Worm (Caenorhabditis elegans) whole organism, young adult: ENCODE data around the gene srh-264.

Experiments
- F39B2.1 ChIP-seq: fragments of 200-800 bp; sonication (Bioruptor generic); IDR thresholded peaks from 2 replicates; pipeline ENCODE4 v1.3.6; 2022; ENCODE audit warnings: missing genetic modification reagents, missing genetic modification characterization, missing compliant biosample characterization
- Y56A3A.18 ChIP-seq: fragments of 200-800 bp; sonication (Bioruptor generic); IDR thresholded peaks from 2 replicates; pipeline ENCODE4 v1.3.6; 2022; ENCODE audit warnings: missing genetic modification reagents, missing genetic modification characterization, missing compliant biosample characterization
- ama-1 ChIP-seq, 3 experiments: fragments of 150-350 bp in 1 of 3; sonication (generic microtip) in 2 of 3; optimal IDR thresholded peaks; 2 replicates each; lab custom pipeline; 2014 to 2018; ENCODE audit warnings: missing biosample characterization in 2 of 3, missing genetic modification characterization in 2 of 3, missing genetic modification reagents in 2 of 3
- dpl-1 ChIP-seq: fragments of 150-350 bp; optimal IDR thresholded peaks from 2 replicates; lab custom pipeline; 2014; ENCODE audit warnings: missing biosample characterization, missing genetic modification reagents, missing genetic modification characterization
- lsl-1 ChIP-seq: fragments of 200-800 bp; sonication (Bioruptor generic); optimal IDR thresholded peaks from 2 replicates; lab custom pipeline; 2018; ENCODE audit warnings: mild to moderate bottlenecking, missing genetic modification characterization, moderate library complexity, missing compliant biosample characterization
- nhr-90 ChIP-seq: sonication (generic microtip); optimal IDR thresholded peaks from 2 replicates; lab custom pipeline; 2016; ENCODE audit warnings: missing genotype, mild to moderate bottlenecking, missing genetic modification characterization, missing compliant biosample characterization
- repo-1 ChIP-seq: sonication (generic microtip); optimal IDR thresholded peaks from 2 replicates; lab custom pipeline; 2017; ENCODE audit warnings: mild to moderate bottlenecking, missing genetic modification characterization, missing compliant biosample characterization
- unc-62 ChIP-seq: fragments of 150-350 bp; optimal IDR thresholded peaks from 2 replicates; lab custom pipeline; 2014; ENCODE audit warnings: missing biosample characterization, missing genetic modification reagents, missing genetic modification characterization

ce11 chrV:15406928-15407327 is 7.0 kb upstream of the srh-264 start, which contains the start of gene srh-257:
- TF ChIP-seq repo-1 (tag; lab: Kevin White, UChicago) (no peak), Y56A3A.18 (GFP tag; lab: Robert Waterston, UW) (no peak), nhr-90 (tag; lab: Kevin White, UChicago) (no peak), ama-1 (optimal IDR thresholded peaks at IDR 0.05; lab: Kevin White, UChicago) (no peak), ama-1 (GFP tag; optimal IDR thresholded peaks at IDR 0.05; lab: Kevin White, UChicago) (no peak), F39B2.1 (GFP tag; lab: Robert Waterston, UW) (no peak), unc-62 (no peak), dpl-1 (no peak), lsl-1 (GFP tag; lab: Kevin White, UChicago) (no peak)
